Fruit fly (Drosophila melanogaster): ENCODE measurements around the gene futsch.

- TF ChIP-seq EcR (GFP tag; optimal IDR thresholded peaks at IDR 0.05) = no peak
- TF ChIP-seq CG10348 (GFP tag; IDR thresholded peaks at IDR 0.05) = no peak
- TF ChIP-seq Ets98B (GFP tag; IDR thresholded peaks at IDR 0.05) = no peak
- TF ChIP-seq CG8301 (tag; optimal IDR thresholded peaks at IDR 0.05) = no peak
- TF ChIP-seq CG14655 (GFP tag; optimal IDR thresholded peaks at IDR 0.05) = no peak
- TF ChIP-seq CG4496 (GFP tag; IDR thresholded peaks at IDR 0.05) = no peak
- no peak for TF ChIP-seq gl (tag; optimal IDR thresholded peaks at IDR 0.05)
- no peak for TF ChIP-seq Pif1B (GFP tag; optimal IDR thresholded peaks at IDR 0.05)
- TF ChIP-seq CG34367 (tag; optimal IDR thresholded peaks at IDR 0.05) = no peak
- TF ChIP-seq CG17806 (tag; optimal IDR thresholded peaks at IDR 0.05) = no peak
- TF ChIP-seq CG32121 (GFP tag; IDR thresholded peaks at IDR 0.05) = no peak
These were observed 48.1 kb downstream of the futsch start, which contains the start of gene CG14785 for dm6 chrX:1456954-1457353.

All from whole organism, pupa.